Fruit fly (Drosophila melanogaster): ENCODE measurements around the gene Fum2.

The Fum2 gene

dm6 chrX:6699255-6699885 lies 17.8 kb downstream of the Fum2 start, which contains the start of gene CG14441:
TSS of gene CG14441 (plus strand) at chrX:6699508.
- peak; percentile 86 for TF ChIP-seq noc (tag; optimal IDR thresholded peaks at IDR 0.05)

DNA sequence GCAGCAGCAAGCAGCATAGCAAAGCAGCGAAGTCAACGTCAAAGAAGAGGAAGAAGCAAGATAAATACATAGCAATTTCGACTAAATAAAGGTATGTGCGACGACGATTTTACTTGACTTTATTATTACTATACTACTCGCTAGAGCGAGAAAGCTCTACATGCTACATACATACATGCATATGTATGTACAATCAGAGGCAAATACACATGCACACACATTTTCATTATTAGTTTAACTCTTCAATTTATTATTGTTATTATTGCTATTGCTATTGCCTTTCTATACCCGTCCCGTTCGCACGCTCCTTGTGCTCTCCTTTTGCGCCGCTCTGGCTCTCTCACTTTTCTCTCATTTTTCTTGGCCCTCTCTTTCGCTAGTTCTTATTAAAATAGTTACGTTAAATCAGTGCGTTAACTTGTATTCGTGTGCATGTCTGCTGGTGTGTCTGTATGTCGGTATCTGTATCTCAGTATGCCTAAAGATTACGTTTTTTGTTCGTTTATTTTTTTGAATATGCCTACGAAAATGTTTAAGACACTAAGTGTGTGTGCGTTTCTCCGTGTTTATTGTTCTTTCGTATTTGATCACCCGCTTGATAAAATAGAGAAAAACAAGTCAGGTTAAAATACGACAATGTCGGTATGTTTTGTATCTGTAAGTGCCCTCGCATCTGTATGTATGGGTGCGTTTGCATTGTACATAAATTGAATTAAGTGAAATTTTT lies 18.9 kb downstream of the Fum2 start:
- TF ChIP-seq noc (tag; optimal IDR thresholded peaks at IDR 0.05): no peak

- no peak for TF ChIP-seq noc (tag; optimal IDR thresholded peaks at IDR 0.05)
These were observed 19.5 kb downstream of the Fum2 start for dm6 chrX:6700990-6701530.

dm6 chrX:6702028-6702433 lies 20.5 kb downstream of the Fum2 start:
- no peak for TF ChIP-seq noc (tag; optimal IDR thresholded peaks at IDR 0.05)

dm6 chrX:6702591-6702990 lies 21.0 kb downstream of the Fum2 start:
- TF ChIP-seq noc (tag; optimal IDR thresholded peaks at IDR 0.05): no peak

DNA sequence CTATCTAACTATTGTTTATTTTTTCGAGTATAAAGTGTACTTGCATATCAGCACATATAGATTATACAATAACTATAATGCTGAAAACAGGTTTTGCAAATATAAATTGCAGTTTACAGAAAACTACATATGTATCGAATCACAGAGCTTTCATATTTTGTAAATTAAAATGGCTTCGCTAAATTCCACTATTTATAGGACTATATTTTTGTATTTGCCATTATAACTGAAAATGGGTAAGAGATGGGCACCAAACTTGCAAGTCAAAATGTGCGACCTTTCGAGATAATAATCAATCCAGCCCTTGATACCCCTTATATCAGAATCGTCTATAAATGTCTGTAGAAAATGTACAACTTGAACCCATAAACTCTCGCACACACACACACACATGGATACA lies 21.7 kb downstream of the Fum2 start:
- TF ChIP-seq noc (tag; optimal IDR thresholded peaks at IDR 0.05): no peak

- TF ChIP-seq noc (tag; optimal IDR thresholded peaks at IDR 0.05): no peak
These were observed 22.4 kb downstream of the Fum2 start for dm6 chrX:6703957-6704356.

DNA sequence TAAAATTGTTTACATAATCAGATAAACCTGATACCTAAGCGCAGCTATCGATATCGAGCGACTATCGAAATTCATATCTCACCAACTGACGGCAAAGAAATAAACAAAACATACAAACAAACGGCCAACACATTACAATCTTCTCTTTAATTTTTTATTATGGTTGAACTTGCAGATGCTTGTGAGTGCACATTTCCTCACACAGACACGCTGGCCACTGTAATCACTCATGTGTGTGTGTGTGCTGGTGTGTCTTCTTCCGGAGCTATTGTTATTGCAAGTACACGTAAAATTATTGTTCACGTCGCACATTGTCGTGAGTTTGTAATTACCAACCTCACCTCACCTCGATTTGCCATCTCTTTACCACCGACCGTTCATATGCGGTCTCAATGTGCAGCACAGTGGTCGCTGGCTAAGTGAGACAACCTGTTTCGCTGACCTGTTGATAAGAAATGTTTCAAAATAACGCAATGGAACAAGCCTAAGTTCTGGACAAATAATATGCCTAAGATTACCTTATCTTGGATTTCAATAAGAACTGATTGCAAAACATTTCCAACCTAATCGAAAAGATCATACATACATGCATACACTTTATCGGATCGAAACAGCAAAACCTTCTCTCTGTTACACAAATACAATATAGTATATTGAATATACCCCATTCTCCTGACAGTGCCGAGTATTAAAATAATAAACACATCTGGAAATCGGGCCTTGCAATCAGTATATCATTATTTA lies 23.7 kb downstream of the Fum2 start:
- TF ChIP-seq noc (tag; optimal IDR thresholded peaks at IDR 0.05): peak; percentile 39

- no peak for TF ChIP-seq noc (tag; optimal IDR thresholded peaks at IDR 0.05)
These were observed 24.3 kb downstream of the Fum2 start for dm6 chrX:6705890-6706289.

- TF ChIP-seq noc (tag; optimal IDR thresholded peaks at IDR 0.05): peak; percentile 13
These were observed 25.2 kb downstream of the Fum2 start for dm6 chrX:6706570-6707306.

DNA sequence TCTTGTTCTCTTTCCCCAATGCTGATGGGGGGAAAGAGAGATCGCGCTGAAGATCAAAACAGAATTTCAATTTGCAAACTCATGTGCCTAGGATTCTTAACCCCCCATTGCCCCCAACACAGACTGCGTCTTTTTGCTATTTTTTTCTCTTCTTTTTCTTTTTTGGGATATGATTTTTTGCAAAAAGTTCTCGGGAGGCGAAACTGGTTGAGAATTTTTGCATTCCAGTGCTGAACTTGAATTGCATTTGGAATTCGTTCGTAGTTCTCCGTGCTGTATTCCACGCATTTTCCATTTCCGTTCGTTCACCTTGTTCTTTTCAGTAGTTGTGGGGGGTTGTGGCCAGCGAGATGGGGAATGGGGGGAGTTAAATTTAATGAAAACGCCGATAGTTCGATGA lies 26.6 kb downstream of the Fum2 start:
- TF ChIP-seq noc (tag; optimal IDR thresholded peaks at IDR 0.05): no peak

DNA sequence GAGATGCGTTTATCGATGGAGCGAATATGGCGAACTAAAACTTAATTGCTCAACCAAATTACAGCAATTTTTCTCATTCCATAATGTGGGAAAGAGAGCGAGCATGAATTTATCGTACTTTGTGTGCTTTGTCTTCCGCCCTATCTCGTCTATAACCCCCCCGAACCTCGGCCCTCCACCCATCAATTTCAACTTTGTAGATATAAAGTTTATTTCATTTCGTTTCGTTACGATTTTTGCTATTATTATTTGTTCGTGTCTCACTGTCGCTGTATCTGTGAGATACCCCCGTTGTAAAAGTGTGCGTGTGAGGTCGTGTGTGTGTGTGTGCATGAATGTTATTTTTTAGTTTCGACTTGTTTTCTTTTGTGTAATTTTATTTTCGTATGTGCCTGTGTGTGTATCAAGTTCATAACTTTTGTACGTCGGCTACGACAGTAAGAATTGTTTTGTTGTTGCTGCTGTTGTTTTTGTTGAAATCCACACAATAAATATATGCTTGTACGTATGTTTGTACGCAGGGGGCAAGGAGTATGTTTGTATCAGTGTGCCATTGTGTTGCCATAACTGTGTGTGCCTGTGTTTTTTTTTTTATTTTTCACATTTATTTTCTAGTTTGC lies 27.1 kb downstream of the Fum2 start:
- no peak for TF ChIP-seq noc (tag; optimal IDR thresholded peaks at IDR 0.05)

DNA sequence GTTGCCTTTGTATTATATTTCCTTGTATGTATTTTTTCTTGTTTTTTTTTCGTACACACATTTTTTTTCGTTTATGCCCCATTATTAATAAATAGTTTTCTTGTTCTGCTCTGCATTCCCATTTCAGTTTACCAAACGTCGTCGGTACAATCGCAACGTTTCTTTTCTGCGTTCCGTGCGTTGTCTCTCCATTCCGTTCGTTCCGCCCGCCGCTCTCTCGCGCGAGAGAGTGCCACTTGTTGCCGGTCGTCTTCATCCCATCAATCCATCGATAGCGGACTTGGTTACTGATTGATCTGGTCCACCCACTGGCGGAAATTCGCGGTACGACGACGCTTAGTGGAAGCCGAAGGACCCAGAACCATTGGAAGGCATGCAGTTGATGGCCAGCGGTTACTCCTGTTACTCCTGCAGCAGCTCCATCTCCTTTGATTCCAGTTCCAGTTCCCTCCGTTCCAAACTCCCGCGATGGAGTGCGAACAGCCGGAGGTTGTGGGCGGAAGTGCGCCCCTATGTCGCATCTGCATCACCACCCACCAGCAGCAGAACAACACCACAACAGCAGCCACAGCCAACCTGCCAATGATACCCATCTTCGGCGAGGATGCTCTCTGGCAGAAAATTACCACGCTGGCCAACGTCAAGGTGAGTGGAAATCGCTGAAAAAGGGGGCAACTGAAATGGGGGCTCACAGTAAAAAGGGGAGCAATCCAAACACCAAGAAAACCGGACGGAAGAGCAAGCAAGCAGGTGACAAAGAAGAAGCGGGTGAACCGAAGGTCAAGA lies 27.9 kb downstream of the Fum2 start:
- TF ChIP-seq noc (tag; optimal IDR thresholded peaks at IDR 0.05): no peak

dm6 chrX:6710258-6710657 lies 28.7 kb downstream of the Fum2 start:
- no peak for TF ChIP-seq noc (tag; optimal IDR thresholded peaks at IDR 0.05)

- TF ChIP-seq noc (tag; optimal IDR thresholded peaks at IDR 0.05): no peak
These were observed 29.1 kb downstream of the Fum2 start for dm6 chrX:6710665-6711064.

Data from whole organism, larva.